Worm (Caenorhabditis elegans) whole organism, late embryonic: ENCODE results near the gene set-13.

Experiments
- C38D4.7 ChIP-seq: fragments of 200-800 bp; sonication (Bioruptor generic); optimal IDR thresholded peaks from 2 replicates; lab custom pipeline; 2018; ENCODE audit warnings: mild to moderate bottlenecking, missing genetic modification characterization, moderate library complexity, missing compliant biosample characterization
- ceh-6 ChIP-seq: fragments of 200-800 bp; sonication (Bioruptor generic); optimal IDR thresholded peaks from 2 replicates; lab custom pipeline; 2018; ENCODE audit warnings: mild to moderate bottlenecking, missing genetic modification characterization, missing compliant biosample characterization
- nhr-232 ChIP-seq: sonication (generic microtip); optimal IDR thresholded peaks from 2 replicates; lab custom pipeline; 2016; ENCODE audit warnings: missing genetic modification characterization, missing compliant biosample characterization
- odd-2 ChIP-seq: sonication (generic microtip); optimal IDR thresholded peaks from 2 replicates; lab custom pipeline; 2017; ENCODE audit warnings: antibody characterized with exemption, mild to moderate bottlenecking, missing genetic modification characterization, missing compliant biosample characterization
- pax-1 ChIP-seq: fragments of 150-350 bp; optimal IDR thresholded peaks from 2 replicates; lab custom pipeline; 2014; ENCODE audit warnings: missing biosample characterization, missing genetic modification characterization

DNA sequence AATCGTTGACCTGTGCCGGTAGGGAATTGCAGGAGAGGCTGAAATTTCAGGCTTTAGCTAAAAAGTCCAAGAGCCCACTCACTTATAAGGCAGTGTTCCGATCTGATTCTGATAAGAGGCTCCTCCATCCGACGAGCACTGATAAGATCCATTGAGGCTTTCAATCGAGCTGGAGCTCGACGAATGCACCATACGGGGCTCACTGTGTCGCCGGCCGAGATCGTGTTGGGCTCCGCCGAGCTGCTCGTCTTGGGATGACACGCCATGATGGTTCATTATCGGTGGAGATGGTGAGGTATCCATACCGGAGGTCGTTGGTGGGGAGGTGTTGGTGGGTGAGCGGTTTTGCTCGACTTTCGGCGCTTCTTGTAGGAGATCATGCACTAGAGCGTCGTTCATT is 20.3 kb upstream of the set-13 start:
- TF ChIP-seq C38D4.7 (GFP tag; lab: Kevin White, UChicago), result no peak
- no peak for TF ChIP-seq odd-2 (tag; lab: Kevin White, UChicago)
- TF ChIP-seq pax-1 (tag; lab: Kevin White, UChicago), result no peak
- no peak for TF ChIP-seq ceh-6 (GFP tag; lab: Kevin White, UChicago)
- no peak for TF ChIP-seq nhr-232 (tag; lab: Kevin White, UChicago)
